Fruit fly (Drosophila melanogaster) whole organism, embryonic: Measurements from ENCODE around the gene COX7AL2.

Experiments used
- Abd-B ChIP-seq: fragments of 200-800 bp; sonication (Bioruptor generic); optimal IDR thresholded peaks from 2 replicates; lab custom pipeline; 2018; ENCODE audit warnings: missing biosample characterization, mild to moderate bottlenecking, missing genetic modification characterization, moderate library complexity
- Awh ChIP-seq: fragments of 200-800 bp; sonication (Bioruptor generic); IDR thresholded peaks from 2 replicates; pipeline ENCODE4, ENCODE4 v1.3.6; 2022; ENCODE audit warnings: missing biosample characterization, missing genetic modification characterization
- B-H1 ChIP-seq: fragments of 200-800 bp; sonication (Bioruptor generic); IDR thresholded peaks from 3 replicates; pipeline ENCODE4 v1.3.6; 2022; ENCODE audit warnings: missing biosample characterization, missing genetic modification characterization
- Blimp-1 ChIP-seq: fragments of 200-800 bp; sonication (Bioruptor generic); optimal IDR thresholded peaks from 3 replicates; lab custom pipeline; 2018; ENCODE audit warnings: missing biosample characterization, missing genetic modification characterization, mild to moderate bottlenecking, moderate library complexity, missing genetic modification reagents
- CG10147 ChIP-seq: fragments of 200-800 bp; sonication (Bioruptor generic); optimal IDR thresholded peaks from 2 replicates; lab custom pipeline; 2019; ENCODE audit warnings: missing biosample characterization, mild to moderate bottlenecking, missing genetic modification characterization, moderate library complexity
- CG11247 ChIP-seq: fragments of 200-800 bp; sonication (Bioruptor generic); IDR thresholded peaks from 2 replicates; pipeline ENCODE4 v1.3.6; 2022; ENCODE audit warnings: missing biosample characterization, missing genetic modification characterization
- CG11560 ChIP-seq: fragments of 200-800 bp; sonication (Bioruptor generic); IDR thresholded peaks from 3 replicates; pipeline ENCODE4 v1.3.6; 2022; ENCODE audit warnings: missing biosample characterization, missing genetic modification characterization
- CG12744 ChIP-seq: fragments of 200-800 bp; sonication (Bioruptor generic); optimal IDR thresholded peaks from 2 replicates; lab custom pipeline; 2016; ENCODE audit warnings: missing biosample characterization, missing genetic modification characterization
- CG13424 ChIP-seq: fragments of 200-800 bp; sonication (Bioruptor generic); optimal IDR thresholded peaks from 2 replicates; lab custom pipeline; 2019; ENCODE audit warnings: missing biosample characterization, mild to moderate bottlenecking, missing genetic modification characterization, moderate library complexity
- CG17829 ChIP-seq: fragments of 200-800 bp; optimal IDR thresholded peaks from 2 replicates; lab custom pipeline; 2019; ENCODE audit warnings: missing biosample characterization, mild to moderate bottlenecking, missing genetic modification characterization, moderate library complexity
- CG2875 ChIP-seq: fragments of 200-800 bp; sonication (Bioruptor generic); optimal IDR thresholded peaks from 2 replicates; lab custom pipeline; 2017; ENCODE audit warnings: missing biosample characterization, mild to moderate bottlenecking, missing genetic modification characterization, missing genetic modification reagents
- CG34422 ChIP-seq: fragments of 200-800 bp; sonication (Bioruptor generic); IDR thresholded peaks from 3 replicates; pipeline ENCODE4 v1.3.6; 2022; ENCODE audit warnings: missing biosample characterization, missing genetic modification characterization
- CG6791 ChIP-seq: fragments of 200-800 bp; sonication (Bioruptor generic); IDR thresholded peaks from 3 replicates; pipeline ENCODE4 v1.3.6; 2022; ENCODE audit warnings: missing biosample characterization, missing genetic modification characterization; ENCODE audit not compliant: partially characterized antibody
- CG7963 ChIP-seq: fragments of 200-800 bp; sonication (Bioruptor generic); IDR thresholded peaks from 3 replicates; pipeline ENCODE4 v1.3.6; 2022; ENCODE audit warnings: missing biosample characterization, missing genetic modification characterization; ENCODE audit not compliant: partially characterized antibody
- CG9727 ChIP-seq: fragments of 200-800 bp; sonication (Bioruptor generic); optimal IDR thresholded peaks from 3 replicates; lab custom pipeline; 2017; ENCODE audit warnings: missing biosample characterization, mild to moderate bottlenecking, missing genetic modification characterization
- Ets97D ChIP-seq: fragments of 200-800 bp; sonication (Bioruptor generic); optimal IDR thresholded peaks from 3 replicates; lab custom pipeline; 2016; ENCODE audit warnings: missing biosample characterization, missing genetic modification characterization
- Gug ChIP-seq: fragments of 200-800 bp; sonication (Bioruptor generic); IDR thresholded peaks from 4 replicates; pipeline ENCODE4 v1.3.6; 2022; ENCODE audit warnings: missing biosample characterization, missing genetic modification characterization
- H15 ChIP-seq: fragments of 200-800 bp; sonication (Bioruptor generic); IDR thresholded peaks from 3 replicates; pipeline ENCODE4 v1.3.6; 2022; ENCODE audit warnings: missing biosample characterization, missing genetic modification characterization
- Hr39 ChIP-seq: fragments of >200 bp; optimal IDR thresholded peaks from 2 replicates; lab custom pipeline; 2017
- Hr51 ChIP-seq, 2 experiments: fragments of 200-800 bp; sonication (Bioruptor generic); optimal IDR thresholded peaks; 2 replicates in 1 of 2; 3 replicates in 1 of 2; lab custom pipeline; 2016 to 2018; ENCODE audit warnings: missing biosample characterization in 2 of 2, missing genetic modification characterization in 2 of 2, mild to moderate bottlenecking in 1 of 2, moderate library complexity in 1 of 2
- MBD-R2 ChIP-seq: fragments of 200-800 bp; sonication (Bioruptor generic); IDR thresholded peaks from 2 replicates; pipeline ENCODE4 v1.3.6; 2022; ENCODE audit warnings: missing biosample characterization, missing genetic modification characterization
- PHDP ChIP-seq: fragments of 200-800 bp; sonication (Bioruptor generic); optimal IDR thresholded peaks from 3 replicates; lab custom pipeline; 2018; ENCODE audit warnings: missing biosample characterization, mild to moderate bottlenecking, missing genetic modification characterization, moderate library complexity
- Sox102F ChIP-seq: fragments of 200-800 bp; sonication (Bioruptor generic); optimal IDR thresholded peaks from 2 replicates; lab custom pipeline; 2018; ENCODE audit warnings: missing biosample characterization, mild to moderate bottlenecking, missing genetic modification characterization, moderate library complexity
- bcd ChIP-seq: fragments of 200-800 bp; sonication (Bioruptor generic); optimal IDR thresholded peaks from 2 replicates; lab custom pipeline; 2017; ENCODE audit warnings: missing biosample characterization, mild to moderate bottlenecking, missing genetic modification characterization
- bigmax ChIP-seq: fragments of 200-800 bp; sonication (Bioruptor generic); optimal IDR thresholded peaks from 2 replicates; lab custom pipeline; 2018; ENCODE audit warnings: missing biosample characterization, mild to moderate bottlenecking, missing genetic modification characterization
- br ChIP-seq: fragments of >200 bp; optimal IDR thresholded peaks from 2 replicates; lab custom pipeline; 2017
- chm ChIP-seq: fragments of 200-800 bp; sonication (Bioruptor generic); IDR thresholded peaks from 2 replicates; pipeline ENCODE4 v1.3.6; 2022; ENCODE audit warnings: missing biosample characterization, missing genetic modification characterization
- chn ChIP-seq: fragments of 200-800 bp; sonication (Bioruptor generic); optimal IDR thresholded peaks from 2 replicates; lab custom pipeline; 2016; ENCODE audit warnings: missing biosample characterization, missing genetic modification characterization
- ci ChIP-seq: fragments of 200-800 bp; sonication (Bioruptor generic); IDR thresholded peaks from 3 replicates; pipeline ENCODE4 v1.3.6; 2022; ENCODE audit warnings: missing biosample characterization, missing genetic modification characterization
- croc ChIP-seq: fragments of 200-800 bp; sonication (Bioruptor generic); conservative IDR thresholded peaks from 3 replicates; pipeline ENCODE4 v1.3.6; 2022; ENCODE audit warnings: missing biosample characterization, missing genetic modification characterization
- dm ChIP-seq: fragments of 200-800 bp; sonication (Bioruptor generic); optimal IDR thresholded peaks from 3 replicates; lab custom pipeline; 2016; ENCODE audit warnings: missing biosample characterization, missing genetic modification characterization
- eve ChIP-seq, 2 experiments: fragments of >200 bp; optimal IDR thresholded peaks; 2 replicates each; lab custom pipeline; 2017; ENCODE audit warnings: missing biosample characterization in 2 of 2, missing genetic modification characterization in 2 of 2
- exex ChIP-seq: fragments of 200-800 bp; sonication (Bioruptor generic); optimal IDR thresholded peaks from 4 replicates; lab custom pipeline; 2018; ENCODE audit warnings: missing biosample characterization, mild to moderate bottlenecking, missing genetic modification characterization, moderate library complexity
- gem ChIP-seq: fragments of 200-800 bp; sonication (Bioruptor generic); optimal IDR thresholded peaks from 2 replicates; lab custom pipeline; 2019; ENCODE audit warnings: missing biosample characterization, mild to moderate bottlenecking, missing genetic modification characterization, moderate library complexity
- h ChIP-seq: fragments of >200 bp; optimal IDR thresholded peaks from 2 replicates; lab custom pipeline; 2017
- hbn ChIP-seq: fragments of 200-800 bp; sonication (Bioruptor generic); IDR thresholded peaks from 2 replicates; pipeline ENCODE4 v1.3.6; 2022; ENCODE audit warnings: missing biosample characterization, missing genetic modification characterization; ENCODE audit not compliant: partially characterized antibody
- her ChIP-seq: fragments of 200-800 bp; sonication (Bioruptor generic); optimal IDR thresholded peaks from 2 replicates; lab custom pipeline; 2016; ENCODE audit warnings: missing biosample characterization, missing genetic modification characterization
- jing ChIP-seq: fragments of 200-800 bp; sonication (Bioruptor generic); optimal IDR thresholded peaks from 2 replicates; lab custom pipeline; 2018; ENCODE audit warnings: missing biosample characterization, mild to moderate bottlenecking, missing genetic modification characterization
- odd ChIP-seq: fragments of 200-800 bp; sonication (Bioruptor generic); optimal IDR thresholded peaks from 2 replicates; lab custom pipeline; 2017; ENCODE audit warnings: missing biosample characterization, mild to moderate bottlenecking, missing genetic modification characterization
- org-1 ChIP-seq: fragments of 200-800 bp; sonication (Bioruptor generic); optimal IDR thresholded peaks from 2 replicates; lab custom pipeline; 2017; ENCODE audit warnings: missing biosample characterization, missing genetic modification characterization
- pan ChIP-seq, 4 experiments: fragments of >200 bp in 3 of 4; fragments of 200-800 bp in 1 of 4; sonication (Bioruptor generic) in 1 of 4; optimal IDR thresholded peaks in 3 of 4; IDR thresholded peaks in 1 of 4; 2 replicates each; pipeline versions ENCODE4 v1.3.6 to Lab custom; 2017 to 2022; ENCODE audit warnings: missing biosample characterization in 2 of 4, missing genetic modification characterization in 2 of 4, mixed read lengths in 1 of 4
- pum ChIP-seq: fragments of 200-800 bp; sonication (Bioruptor generic); optimal IDR thresholded peaks from 2 replicates; lab custom pipeline; 2016; ENCODE audit warnings: missing biosample characterization, missing genetic modification characterization
- salm ChIP-seq: fragments of 200-800 bp; sonication (Bioruptor generic); optimal IDR thresholded peaks from 2 replicates; lab custom pipeline; 2018; ENCODE audit warnings: missing biosample characterization, mild to moderate bottlenecking, missing genetic modification characterization
- schlank ChIP-seq: fragments of 200-800 bp; sonication (Bioruptor generic); optimal IDR thresholded peaks from 2 replicates; lab custom pipeline; 2018; ENCODE audit warnings: missing biosample characterization, mild to moderate bottlenecking, missing genetic modification characterization
- sima ChIP-seq: fragments of 200-800 bp; sonication (Bioruptor generic); optimal IDR thresholded peaks from 2 replicates; lab custom pipeline; 2016; ENCODE audit warnings: missing biosample characterization, missing genetic modification characterization
- so ChIP-seq: fragments of 200-800 bp; sonication (Bioruptor generic); IDR thresholded peaks from 3 replicates; pipeline ENCODE4 v1.3.6; 2022; ENCODE audit warnings: missing biosample characterization, missing genetic modification characterization
- tio ChIP-seq: fragments of 200-800 bp; sonication (Bioruptor generic); optimal IDR thresholded peaks from 2 replicates; lab custom pipeline; 2017; ENCODE audit warnings: missing biosample characterization, missing genetic modification characterization, inconsistent platforms
- toy ChIP-seq: fragments of 200-800 bp; sonication (Bioruptor generic); IDR thresholded peaks from 2 replicates; pipeline ENCODE4 v1.3.6; 2022; ENCODE audit warnings: missing biosample characterization, missing genetic modification characterization
- vvl ChIP-seq: fragments of 200-800 bp; sonication (Bioruptor generic); IDR thresholded peaks from 2 replicates; pipeline ENCODE4 v1.3.6; 2022; ENCODE audit warnings: missing biosample characterization, missing genetic modification characterization

The COX7AL2 gene

DNA sequence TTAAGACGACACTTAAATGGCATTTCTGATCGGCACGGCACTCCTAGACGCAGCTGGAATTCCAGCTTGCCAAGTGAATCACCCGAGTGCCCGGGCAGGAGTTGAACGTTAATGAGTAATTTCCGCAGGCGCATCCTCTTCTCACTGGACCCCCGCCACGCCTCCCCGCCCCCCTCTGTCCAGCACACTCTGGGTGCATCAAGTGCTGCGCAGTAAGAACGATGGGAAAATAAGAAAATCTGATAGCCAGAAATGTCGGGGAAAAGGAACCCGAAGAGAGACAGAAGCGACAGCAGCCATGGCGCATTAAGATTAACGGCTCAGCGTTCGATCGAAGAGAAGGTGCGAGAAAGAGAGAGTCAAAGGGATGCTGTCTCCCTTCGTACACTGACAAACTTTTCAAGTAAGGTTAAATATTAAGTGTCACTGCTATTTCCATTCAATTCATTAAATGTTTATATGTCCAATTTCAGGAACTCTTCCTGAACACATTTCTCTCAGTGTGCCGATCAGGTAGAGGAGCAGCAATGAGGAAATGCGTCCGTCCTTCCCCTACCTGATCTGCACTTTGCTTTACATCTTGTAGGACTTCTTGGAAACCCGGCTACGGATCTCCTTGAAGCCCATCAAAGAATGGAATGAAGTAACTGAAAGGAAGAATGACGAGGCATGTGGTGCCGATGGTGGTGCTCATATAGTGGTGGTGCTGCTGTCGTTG lies 33.0 kb downstream of the COX7AL2 start (continued):
- peak; percentile 60 for TF ChIP-seq CG13424 (tag; lab: Kevin White, UChicago)
- TF ChIP-seq Hr51 (GFP tag; optimal IDR thresholded peaks at IDR 0.05; lab: Kevin White, UChicago): peak in 1 of 2 experiments; percentile 72
- TF ChIP-seq Hr39: no peak
- TF ChIP-seq CG6791 (GFP tag; lab: Robert Waterston, UW): no peak
- TF ChIP-seq Abd-B (GFP tag; lab: Kevin White, UChicago): peak; percentile 27
- TF ChIP-seq sima (GFP tag; lab: Kevin White, UChicago): no peak
- TF ChIP-seq jing: peak; percentile 31
- TF ChIP-seq bigmax (GFP tag; lab: Kevin White, UChicago): no peak
- TF ChIP-seq toy (GFP tag; lab: Robert Waterston, UW): no peak
- TF ChIP-seq Sox102F (GFP tag; lab: Kevin White, UChicago): peak; percentile 0
- no peak for TF ChIP-seq B-H1
- peak; percentile 64 for TF ChIP-seq croc
- peak; percentile 79; the same call in 1 of the 2 replicates for TF ChIP-seq chm
- no peak for TF ChIP-seq pan (optimal IDR thresholded peaks at IDR 0.05; lab: Kevin White, UChicago)
- peak in 1 of 2 experiments; percentile 48 for TF ChIP-seq pan (GFP tag; optimal IDR thresholded peaks at IDR 0.05 in 1 of 2, IDR thresholded peaks at IDR 0.05 in 1 of 2)
- TF ChIP-seq bcd: peak; percentile 44
- peak in 1 of 2 experiments; percentile 76 for TF ChIP-seq eve (GFP tag; optimal IDR thresholded peaks at IDR 0.05; lab: Kevin White, UChicago)
- peak; percentile 91 for TF ChIP-seq CG17829
- 0 out of 3 replicates have a peak, but pooled peaks have one; percentile 24 for TF ChIP-seq CG34422 (GFP tag; lab: Robert Waterston, UW)
- peak; percentile 65; the same call in 1 of the 2 replicates for TF ChIP-seq vvl (GFP tag; lab: Robert Waterston, UW)
- TF ChIP-seq her: peak; percentile 54
- no peak for TF ChIP-seq exex (tag; lab: Kevin White, UChicago)
- TF ChIP-seq salm (tag; lab: Kevin White, UChicago): peak; percentile 48
- peak; percentile 32 for TF ChIP-seq tio
- 0 out of 3 replicates have a peak, but pooled peaks have one; percentile 13 for TF ChIP-seq ci (GFP tag; lab: Robert Waterston, UW)
- TF ChIP-seq odd: peak; percentile 47
- no peak for TF ChIP-seq MBD-R2 (GFP tag; lab: Robert Waterston, UW)
- TF ChIP-seq hbn (GFP tag; lab: Robert Waterston, UW): no peak
- TF ChIP-seq CG11247 (GFP tag; lab: Robert Waterston, UW): no peak
- no peak for TF ChIP-seq CG11560 (tag; lab: Robert Waterston, UW)
- TF ChIP-seq PHDP (tag; lab: Kevin White, UChicago): no peak
- no peak for TF ChIP-seq CG7963 (GFP tag; lab: Robert Waterston, UW)
- TF ChIP-seq H15: peak; percentile 52; the same call in 1 of the 3 replicates
- TF ChIP-seq CG2875 (GFP tag; lab: Kevin White, UChicago): peak; percentile 50
- TF ChIP-seq Gug (GFP tag; lab: Robert Waterston, UW): peak; percentile 17; the same call in 2 of the 4 replicates
- TF ChIP-seq CG9727 (GFP tag; lab: Kevin White, UChicago): peak; percentile 89
- TF ChIP-seq schlank: no peak
- peak; percentile 68 for TF ChIP-seq chn
- TF ChIP-seq so: 0 out of 3 replicates have a peak, but pooled peaks have one; percentile 55
- no peak for TF ChIP-seq h (lab: Kevin White, UChicago)
- no peak for TF ChIP-seq br
- TF ChIP-seq gem (tag; lab: Kevin White, UChicago): peak; percentile 74
- peak; percentile 58 for TF ChIP-seq org-1
- peak; percentile 5 for TF ChIP-seq Ets97D (GFP tag; lab: Kevin White, UChicago)
- TF ChIP-seq CG10147 (GFP tag; lab: Kevin White, UChicago): no peak
- peak; percentile 53 for TF ChIP-seq pum
- peak; percentile 71 for TF ChIP-seq dm
- TF ChIP-seq CG12744: peak; percentile 55
- peak; percentile 63 for TF ChIP-seq Blimp-1 (GFP tag; lab: Kevin White, UChicago)
- TF ChIP-seq Awh: peak; percentile 63
